Worm (Caenorhabditis elegans) whole organism, mixed stage, embryonic: ENCODE data around the gene rpi-1.

Source experiments
- bed-3 ChIP-seq: fragments of 200-800 bp; sonication (Bioruptor generic); optimal IDR thresholded peaks from 3 replicates; lab custom pipeline; 2018; ENCODE audit warnings: mild to moderate bottlenecking, missing genetic modification characterization, moderate library complexity, missing compliant biosample characterization
- blmp-1 ChIP-seq: fragments of 150-350 bp; optimal IDR thresholded peaks from 2 replicates; lab custom pipeline; 2014; ENCODE audit warnings: missing biosample characterization, missing genetic modification characterization
- ceh-39 ChIP-seq: fragments of 150-350 bp; optimal IDR thresholded peaks from 2 replicates; lab custom pipeline; 2014; ENCODE audit warnings: missing biosample characterization, missing genetic modification characterization
- ceh-43 ChIP-seq: fragments of 200-800 bp; sonication (Bioruptor generic); optimal IDR thresholded peaks from 2 replicates; lab custom pipeline; 2018; ENCODE audit warnings: mild to moderate bottlenecking, missing genetic modification characterization, moderate library complexity, missing compliant biosample characterization
- ceh-83 ChIP-seq: fragments of 200-800 bp; sonication (Bioruptor generic); optimal IDR thresholded peaks from 2 replicates; lab custom pipeline; 2018; ENCODE audit warnings: mild to moderate bottlenecking, missing genetic modification characterization, missing compliant biosample characterization
- ces-1 ChIP-seq: fragments of 150-350 bp; optimal IDR thresholded peaks from 2 replicates; lab custom pipeline; 2014; ENCODE audit warnings: missing biosample characterization, missing genetic modification reagents, missing genetic modification characterization
- cnd-1 ChIP-seq: fragments of 200-800 bp; sonication (Bioruptor generic); optimal IDR thresholded peaks from 2 replicates; lab custom pipeline; 2018; ENCODE audit warnings: mild to moderate bottlenecking, missing genetic modification characterization, missing compliant biosample characterization
- drap-1 ChIP-seq: fragments of 200-800 bp; sonication (Bioruptor generic); optimal IDR thresholded peaks from 3 replicates; lab custom pipeline; 2018; ENCODE audit warnings: mild to moderate bottlenecking, missing genetic modification characterization, missing compliant biosample characterization
- elt-1 ChIP-seq: sonication (generic microtip); optimal IDR thresholded peaks from 2 replicates; lab custom pipeline; 2017; ENCODE audit warnings: missing genetic modification characterization, mild to moderate bottlenecking, missing compliant biosample characterization, antibody characterized with exemption, moderate library complexity, borderline replicate concordance; ENCODE audit not compliant: insufficient read depth
- elt-3 ChIP-seq: fragments of 150-350 bp; optimal IDR thresholded peaks from 2 replicates; lab custom pipeline; 2014; ENCODE audit warnings: missing biosample characterization, missing genetic modification characterization
- flh-1 ChIP-seq: fragments of 200-800 bp; sonication (Bioruptor generic); optimal IDR thresholded peaks from 2 replicates; lab custom pipeline; 2018; ENCODE audit warnings: mild to moderate bottlenecking, missing genetic modification characterization, moderate library complexity, missing compliant biosample characterization
- ham-2 ChIP-seq: fragments of 200-800 bp; sonication (Bioruptor generic); optimal IDR thresholded peaks from 2 replicates; lab custom pipeline; 2018; ENCODE audit warnings: mild to moderate bottlenecking, missing genetic modification characterization, missing compliant biosample characterization
- hlh-1 ChIP-seq: fragments of 150-350 bp; optimal IDR thresholded peaks from 2 replicates; lab custom pipeline; 2014; ENCODE audit warnings: missing biosample characterization, missing genetic modification reagents, missing genetic modification characterization
- lin-13 ChIP-seq: fragments of 150-350 bp; optimal IDR thresholded peaks from 2 replicates; lab custom pipeline; 2014; ENCODE audit warnings: missing biosample characterization, missing genetic modification characterization
- lin-32 ChIP-seq: fragments of 200-800 bp; sonication (Bioruptor generic); optimal IDR thresholded peaks from 2 replicates; lab custom pipeline; 2018; ENCODE audit warnings: mild to moderate bottlenecking, missing genetic modification characterization, missing compliant biosample characterization
- mab-5 ChIP-seq: fragments of 150-350 bp; optimal IDR thresholded peaks from 2 replicates; lab custom pipeline; 2014; ENCODE audit warnings: missing biosample characterization, missing genetic modification characterization
- mep-1 ChIP-seq: fragments of 150-350 bp; optimal IDR thresholded peaks from 2 replicates; lab custom pipeline; 2017; ENCODE audit warnings: missing biosample characterization, missing genetic modification reagents, missing genetic modification characterization, inconsistent platforms
- mls-2 ChIP-seq: sonication (generic microtip); optimal IDR thresholded peaks from 2 replicates; lab custom pipeline; 2016; ENCODE audit warnings: mild to moderate bottlenecking, missing genetic modification characterization, moderate library complexity, missing compliant biosample characterization
- nhr-2 ChIP-seq: fragments of 150-350 bp; optimal IDR thresholded peaks from 2 replicates; lab custom pipeline; 2014; ENCODE audit warnings: missing biosample characterization, missing genetic modification characterization
- nhr-237 ChIP-seq: fragments of 150-350 bp; optimal IDR thresholded peaks from 2 replicates; lab custom pipeline; 2014; ENCODE audit warnings: missing biosample characterization, missing genetic modification characterization
- nhr-76 ChIP-seq: sonication (generic microtip); optimal IDR thresholded peaks from 2 replicates; lab custom pipeline; 2017; ENCODE audit warnings: missing biosample characterization, missing genetic modification characterization
- pha-4 ChIP-seq: fragments of 150-350 bp; optimal IDR thresholded peaks from 2 replicates; lab custom pipeline; 2018; ENCODE audit warnings: missing biosample characterization, missing genetic modification reagents, missing genetic modification characterization
- sem-2 ChIP-seq: fragments of 200-800 bp; sonication (Bioruptor generic); optimal IDR thresholded peaks from 2 replicates; lab custom pipeline; 2018; ENCODE audit warnings: mild to moderate bottlenecking, missing genetic modification characterization, missing compliant biosample characterization
- snpc-4 ChIP-seq: fragments of 150-350 bp; optimal IDR thresholded peaks from 2 replicates; lab custom pipeline; 2014; ENCODE audit warnings: missing biosample characterization, missing genetic modification characterization
- sptf-1 ChIP-seq: sonication (generic microtip); optimal IDR thresholded peaks from 2 replicates; lab custom pipeline; 2017; ENCODE audit warnings: mild to moderate bottlenecking, missing genetic modification characterization, moderate library complexity, missing compliant biosample characterization
- tbx-8 ChIP-seq: fragments of 200-800 bp; sonication (Bioruptor generic); optimal IDR thresholded peaks from 2 replicates; lab custom pipeline; 2018; ENCODE audit warnings: mild to moderate bottlenecking, missing genetic modification characterization, moderate library complexity, missing compliant biosample characterization
- unc-120 ChIP-seq: sonication (generic microtip); optimal IDR thresholded peaks from 2 replicates; lab custom pipeline; 2017; ENCODE audit warnings: missing genetic modification characterization, missing compliant biosample characterization; ENCODE audit not compliant: poor library complexity, severe bottlenecking
- unc-62 ChIP-seq: fragments of 150-350 bp; optimal IDR thresholded peaks from 2 replicates; lab custom pipeline; 2014; ENCODE audit warnings: missing biosample characterization, missing genetic modification reagents, missing genetic modification characterization
- ztf-11 ChIP-seq: fragments of 150-350 bp; optimal IDR thresholded peaks from 2 replicates; lab custom pipeline; 2014; ENCODE audit warnings: missing biosample characterization, missing genetic modification characterization

The rpi-1 gene

ce11 chrII:13994934-13995333, 32.7 kb upstream of the rpi-1 start, which contains the start of gene Y39G8B.7:
Y39G8B.7 (minus strand) TSS chrII:13995034.
- TF ChIP-seq cnd-1 (tag; lab: Kevin White, UChicago) (no peak), ceh-43 (GFP tag; lab: Kevin White, UChicago) (no peak), tbx-8 (GFP tag; lab: Kevin White, UChicago) (no peak), lin-13 (tag; lab: Kevin White, UChicago) (no peak), pha-4 (no peak), ceh-39 (tag; lab: Kevin White, UChicago) (no peak), flh-1 (GFP tag; lab: Kevin White, UChicago) (no peak), elt-3 (tag; lab: Kevin White, UChicago) (no peak), mls-2 (tag; lab: Kevin White, UChicago) (no peak), drap-1 (no peak)

- TF ChIP-seq elt-3 (tag; lab: Kevin White, UChicago): no peak
- TF ChIP-seq ces-1 (GFP tag; lab: Kevin White, UChicago): no peak
- TF ChIP-seq pha-4: no peak
- no peak for TF ChIP-seq ham-2 (GFP tag; lab: Kevin White, UChicago)
- TF ChIP-seq nhr-76 (tag; lab: Kevin White, UChicago): no peak
- TF ChIP-seq nhr-237 (tag; lab: Kevin White, UChicago): no peak
- no peak for TF ChIP-seq mep-1
- no peak for TF ChIP-seq sem-2
- no peak for TF ChIP-seq ceh-43 (GFP tag; lab: Kevin White, UChicago)
- TF ChIP-seq hlh-1: no peak
- TF ChIP-seq blmp-1: no peak
- TF ChIP-seq elt-1 (tag; lab: Kevin White, UChicago): no peak
- no peak for TF ChIP-seq mab-5 (tag; lab: Kevin White, UChicago)
- TF ChIP-seq unc-120 (tag; lab: Kevin White, UChicago): no peak
- TF ChIP-seq, all 35 proteins: peak for 0
Measured at ce11 chrII:13991741-13992140, 29.5 kb upstream of the rpi-1 start, which contains the start of gene Y39G8B.5. Y39G8B.5 (minus strand) TSS chrII:13991841.

DNA sequence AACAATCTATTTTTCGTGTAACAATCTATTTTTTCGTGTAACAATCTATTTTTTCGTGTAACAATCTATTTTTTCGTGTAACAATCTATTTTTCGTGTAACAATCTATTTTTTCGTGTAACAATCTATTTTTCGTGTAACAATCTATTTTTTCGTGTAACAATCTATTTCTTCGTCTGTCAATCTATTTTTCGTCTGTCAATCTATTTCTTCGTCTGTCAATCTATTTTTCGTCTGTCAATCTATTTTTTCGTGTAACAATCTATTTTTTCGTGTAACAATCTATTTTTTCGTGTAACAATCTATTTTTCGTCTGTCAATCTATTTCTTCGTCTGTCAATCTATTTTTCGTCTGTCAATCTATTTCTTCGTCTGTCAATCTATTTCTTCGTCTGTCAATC, 23.8 kb upstream of the rpi-1 start:
- peak; percentile 55 for TF ChIP-seq sptf-1 (tag; lab: Kevin White, UChicago)
- TF ChIP-seq tbx-8 (GFP tag; lab: Kevin White, UChicago): peak; percentile 35
- TF ChIP-seq mls-2 (tag; lab: Kevin White, UChicago): peak; percentile 54
- TF ChIP-seq, all 35 proteins: peak for 3; not testable (repeated sequence) for 32

- TF ChIP-seq ceh-83 (GFP tag; lab: Kevin White, UChicago): no peak
- no peak for TF ChIP-seq nhr-2 (tag; lab: Kevin White, UChicago)
- no peak for TF ChIP-seq flh-1 (GFP tag; lab: Kevin White, UChicago)
- TF ChIP-seq bed-3: no peak
- TF ChIP-seq ceh-39 (tag; lab: Kevin White, UChicago): no peak
- TF ChIP-seq mls-2 (tag; lab: Kevin White, UChicago): no peak
- TF ChIP-seq drap-1: no peak
- TF ChIP-seq unc-62 (GFP tag; lab: Kevin White, UChicago): no peak
- TF ChIP-seq nhr-237 (tag; lab: Kevin White, UChicago): no peak
Measured at ce11 chrII:13984551-13984950, 22.3 kb upstream of the rpi-1 start, which contains the start of gene sre-47. sre-47 (minus strand) TSS chrII:13984651.

DNA sequence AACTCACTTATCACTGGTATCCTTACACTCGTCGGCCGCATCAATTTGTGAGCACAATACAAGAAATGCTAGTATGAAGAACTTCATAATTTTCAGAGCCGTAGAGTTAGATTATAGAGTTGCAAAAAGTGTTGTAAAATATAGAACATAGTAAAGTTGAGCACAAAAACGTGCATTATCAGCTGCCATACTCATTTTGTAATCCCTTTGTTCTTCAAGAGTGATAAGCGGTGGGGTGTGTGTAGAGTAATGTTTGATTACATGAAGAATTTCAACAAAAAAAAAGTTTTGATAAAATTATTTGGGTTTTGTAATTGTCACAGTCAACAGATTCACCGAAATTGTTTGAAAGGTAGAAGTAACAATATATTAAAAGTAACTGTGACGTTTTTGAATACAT, 20.7 kb upstream of the rpi-1 start, which contains the start of the genes Y39G8B.13 and Y39G8B.10:
Y39G8B.13 (minus strand) TSS at position 125 of the 400 bp plus-strand sequence.
Y39G8B.10 (minus strand) TSS at position 193 of the 400 bp plus-strand sequence.
- no peak for TF ChIP-seq nhr-2 (tag; lab: Kevin White, UChicago)
- TF ChIP-seq ces-1 (GFP tag; lab: Kevin White, UChicago): no peak
- no peak for TF ChIP-seq unc-120 (tag; lab: Kevin White, UChicago)
- no peak for TF ChIP-seq mls-2 (tag; lab: Kevin White, UChicago)
- TF ChIP-seq pha-4: no peak
- TF ChIP-seq mab-5 (tag; lab: Kevin White, UChicago): no peak
- TF ChIP-seq bed-3: no peak
- no peak for TF ChIP-seq elt-1 (tag; lab: Kevin White, UChicago)
- TF ChIP-seq drap-1: no peak
- no peak for TF ChIP-seq lin-32 (GFP tag; lab: Kevin White, UChicago)
- no peak for TF ChIP-seq ztf-11
- TF ChIP-seq tbx-8 (GFP tag; lab: Kevin White, UChicago): no peak
- TF ChIP-seq hlh-1: no peak
- TF ChIP-seq lin-13 (tag; lab: Kevin White, UChicago): no peak
- TF ChIP-seq sem-2: no peak
- TF ChIP-seq ceh-39 (tag; lab: Kevin White, UChicago): no peak
- TF ChIP-seq unc-62 (GFP tag; lab: Kevin White, UChicago): no peak
- no peak for TF ChIP-seq snpc-4 (tag; lab: Kevin White, UChicago)
- TF ChIP-seq sptf-1 (tag; lab: Kevin White, UChicago): no peak
- no peak for TF ChIP-seq mep-1
